Worm (Caenorhabditis elegans): Measurements from ENCODE around the gene pepm-1.

ce11 chrV:14314236-14314635 lies 14.7 kb upstream of the pepm-1 start, which contains the start of gene F47B8.1:
- TF ChIP-seq klf-2 (GFP tag; conservative IDR thresholded peaks at IDR 0.05) (no peak), tab-1 (GFP tag; IDR thresholded peaks at IDR 0.05) (no peak), cog-1 (tag; optimal IDR thresholded peaks at IDR 0.05) (no peak), T22C8.4 (GFP tag; IDR thresholded peaks at IDR 0.05) (no peak), ztf-23 (GFP tag; IDR thresholded peaks at IDR 0.05) (no peak), flt-1 (GFP tag; IDR thresholded peaks at IDR 0.05) (no peak), ref-1 (GFP tag; conservative IDR thresholded peaks at IDR 0.05) (no peak), med-1 (GFP tag; optimal IDR thresholded peaks at IDR 0.05; ENCODE audit: insufficient read depth) (no peak), ztf-29 (GFP tag; IDR thresholded peaks at IDR 0.05) (no peak)
